Worm (Caenorhabditis elegans) whole organism, L1 larva: Measurements from ENCODE around the gene ptr-18.
A peak's percentile ranks its signal among the peaks of the same experiment; 100 is the strongest.

ENCODE experiments used
- C34B4.2 ChIP-seq: sonication (generic microtip); optimal IDR thresholded peaks from 2 replicates; lab custom pipeline; 2017; ENCODE audit warnings: mild to moderate bottlenecking, missing genetic modification characterization, missing compliant biosample characterization
- F16B12.6 ChIP-seq: fragments of 150-350 bp; optimal IDR thresholded peaks from 2 replicates; lab custom pipeline; 2014; ENCODE audit warnings: missing biosample characterization, missing genetic modification characterization
- Y116A8C.19 ChIP-seq: sonication (generic microtip); optimal IDR thresholded peaks from 2 replicates; lab custom pipeline; 2016; ENCODE audit warnings: missing compliant biosample characterization, missing genetic modification characterization, borderline replicate concordance
- alr-1 ChIP-seq: fragments of 200-800 bp; sonication (Bioruptor generic); optimal IDR thresholded peaks from 2 replicates; lab custom pipeline; 2018; ENCODE audit warnings: borderline replicate concordance, mild to moderate bottlenecking, missing genetic modification characterization, missing compliant biosample characterization
- aly-2 ChIP-seq: fragments of 150-350 bp; optimal IDR thresholded peaks from 2 replicates; lab custom pipeline; 2014; ENCODE audit warnings: missing biosample characterization, missing genetic modification characterization
- blmp-1 ChIP-seq: fragments of 150-350 bp; optimal IDR thresholded peaks from 2 replicates; lab custom pipeline; 2014; ENCODE audit warnings: missing biosample characterization, missing genetic modification characterization
- ceh-90 ChIP-seq: sonication (generic microtip); optimal IDR thresholded peaks from 2 replicates; lab custom pipeline; 2016; ENCODE audit warnings: missing genetic modification characterization, missing compliant biosample characterization
- dpl-1 ChIP-seq, 3 experiments: fragments of 150-350 bp in 2 of 3; sonication (generic microtip) in 1 of 3; optimal IDR thresholded peaks; 2 replicates each; lab custom pipeline; 2014 to 2017; ENCODE audit warnings: missing biosample characterization in 3 of 3, missing genetic modification characterization in 3 of 3, missing genetic modification reagents in 3 of 3
- dsc-1 ChIP-seq: sonication (generic microtip); optimal IDR thresholded peaks from 2 replicates; lab custom pipeline; 2016; ENCODE audit warnings: mild to moderate bottlenecking, missing genetic modification characterization, missing compliant biosample characterization
- efl-1 ChIP-seq, 4 experiments: fragments of 150-350 bp; optimal IDR thresholded peaks in 3 of 4; peaks in 1 of 4; 1 replicate in 1 of 4; 2 replicates in 3 of 4; lab custom pipeline; 2014; ENCODE audit warnings: missing biosample characterization in 2 of 4, missing genetic modification characterization in 2 of 4, missing genetic modification reagents in 2 of 4
- efl-3 ChIP-seq: fragments of 200-800 bp; sonication (Bioruptor generic); optimal IDR thresholded peaks from 2 replicates; lab custom pipeline; 2018; ENCODE audit warnings: mild to moderate bottlenecking, missing genetic modification characterization, missing compliant biosample characterization
- elt-3 ChIP-seq, 6 experiments: fragments of 150-350 bp in 1 of 6; sonication (generic microtip); optimal IDR thresholded peaks; 2 replicates each; lab custom pipeline; 2017 to 2018; ENCODE audit warnings: missing biosample characterization in 6 of 6, missing genetic modification characterization in 6 of 6, inconsistent platforms in 1 of 6
- fkh-4 ChIP-seq: sonication (generic microtip); optimal IDR thresholded peaks from 2 replicates; lab custom pipeline; 2016; ENCODE audit warnings: missing compliant biosample characterization, missing genetic modification characterization, borderline replicate concordance
- grh-1 ChIP-seq: fragments of 200-800 bp; sonication (Bioruptor generic); IDR thresholded peaks from 2 replicates; pipeline ENCODE4 v1.3.6; 2022; ENCODE audit warnings: missing genetic modification reagents, missing genetic modification characterization, missing compliant biosample characterization
- hpl-2 ChIP-seq: fragments of 150-350 bp; optimal IDR thresholded peaks from 2 replicates; lab custom pipeline; 2014; ENCODE audit warnings: missing biosample characterization, missing genetic modification reagents, missing genetic modification characterization
- isw-1 ChIP-seq: fragments of 200-800 bp; sonication (Bioruptor generic); IDR thresholded peaks from 2 replicates; pipeline ENCODE4 v1.3.6; 2022; ENCODE audit warnings: missing genetic modification characterization, missing compliant biosample characterization
- lin-13 ChIP-seq: fragments of 150-350 bp; optimal IDR thresholded peaks from 2 replicates; lab custom pipeline; 2014; ENCODE audit warnings: missing biosample characterization, missing genetic modification reagents, missing genetic modification characterization
- lin-15B ChIP-seq: fragments of 150-350 bp; sonication (generic microtip); optimal IDR thresholded peaks from 3 replicates; lab custom pipeline; 2014; ENCODE audit warnings: missing biosample characterization, missing genetic modification characterization
- lin-35 ChIP-seq, 2 experiments: fragments of 150-350 bp; optimal IDR thresholded peaks; 2 replicates each; lab custom pipeline; 2014; ENCODE audit warnings: missing biosample characterization in 2 of 2, missing genetic modification characterization in 2 of 2, missing genetic modification reagents in 2 of 2
- lin-39 ChIP-seq: fragments of 150-350 bp; optimal IDR thresholded peaks from 2 replicates; lab custom pipeline; 2014; ENCODE audit warnings: missing biosample characterization, missing genetic modification reagents, missing genetic modification characterization
- lir-3 ChIP-seq: sonication (generic microtip); optimal IDR thresholded peaks from 2 replicates; lab custom pipeline; 2016; ENCODE audit warnings: mild to moderate bottlenecking, missing genetic modification characterization, moderate library complexity, missing compliant biosample characterization; ENCODE audit not compliant: poor library complexity
- lsy-2 ChIP-seq, 2 experiments: fragments of 150-350 bp; optimal IDR thresholded peaks; 2 replicates each; lab custom pipeline; 2014; ENCODE audit warnings: missing biosample characterization in 2 of 2, missing genetic modification characterization in 2 of 2
- mdl-1 ChIP-seq, 2 experiments: fragments of 150-350 bp; optimal IDR thresholded peaks; 2 replicates each; lab custom pipeline; 2014 to 2017; ENCODE audit warnings: missing biosample characterization in 2 of 2, missing genetic modification characterization in 2 of 2, inconsistent platforms in 1 of 2
- mef-2 ChIP-seq: fragments of 150-350 bp; optimal IDR thresholded peaks from 2 replicates; lab custom pipeline; 2014; ENCODE audit warnings: missing biosample characterization, missing genetic modification characterization
- nhr-11 ChIP-seq: fragments of 150-350 bp; optimal IDR thresholded peaks from 2 replicates; lab custom pipeline; 2014; ENCODE audit warnings: missing biosample characterization, missing genetic modification characterization
- nhr-20 ChIP-seq: sonication (generic microtip); optimal IDR thresholded peaks from 2 replicates; lab custom pipeline; 2016; ENCODE audit warnings: mild to moderate bottlenecking, missing genetic modification characterization, missing compliant biosample characterization
- nhr-47 ChIP-seq: sonication (generic microtip); optimal IDR thresholded peaks from 2 replicates; lab custom pipeline; 2016; ENCODE audit warnings: mild to moderate bottlenecking, missing genetic modification characterization, moderate library complexity, missing compliant biosample characterization
- nhr-71 ChIP-seq: sonication (generic microtip); optimal IDR thresholded peaks from 2 replicates; lab custom pipeline; 2016; ENCODE audit warnings: mild to moderate bottlenecking, missing genetic modification characterization, moderate library complexity, missing compliant biosample characterization
- nhr-76 ChIP-seq: sonication (generic microtip); optimal IDR thresholded peaks from 2 replicates; lab custom pipeline; 2017; ENCODE audit warnings: missing biosample characterization, missing genetic modification characterization
- nhr-77 ChIP-seq: fragments of 150-350 bp; optimal IDR thresholded peaks from 2 replicates; lab custom pipeline; 2014; ENCODE audit warnings: missing biosample characterization, missing genetic modification characterization
- nhr-85 ChIP-seq: sonication (generic microtip); peaks from one replicate; lab custom pipeline; 2016; ENCODE audit warnings: missing genetic modification characterization, inconsistent platforms, missing compliant biosample characterization
- pag-3 ChIP-seq: sonication (generic microtip); optimal IDR thresholded peaks from 2 replicates; lab custom pipeline; 2017; ENCODE audit warnings: missing genetic modification characterization, mild to moderate bottlenecking, missing compliant biosample characterization, antibody characterized with exemption, borderline replicate concordance; ENCODE audit not compliant: insufficient read depth
- pqm-1 ChIP-seq: sonication (generic microtip); optimal IDR thresholded peaks from 3 replicates; lab custom pipeline; 2017; ENCODE audit warnings: missing biosample characterization, missing genetic modification characterization
- skn-1 ChIP-seq: fragments of 150-350 bp; optimal IDR thresholded peaks from 2 replicates; lab custom pipeline; 2014; ENCODE audit warnings: missing biosample characterization, missing genetic modification characterization
- snpc-4 ChIP-seq: fragments of 150-350 bp; optimal IDR thresholded peaks from 2 replicates; lab custom pipeline; 2014; ENCODE audit warnings: missing biosample characterization, missing genetic modification characterization
- sox-4 ChIP-seq: sonication (generic microtip); optimal IDR thresholded peaks from 2 replicates; lab custom pipeline; 2016; ENCODE audit warnings: missing genetic modification characterization, missing compliant biosample characterization
- sup-37 ChIP-seq: fragments of 200-800 bp; sonication (Bioruptor generic); optimal IDR thresholded peaks from 2 replicates; lab custom pipeline; 2018; ENCODE audit warnings: mild to moderate bottlenecking, missing genetic modification characterization, missing compliant biosample characterization
- swsn-7 ChIP-seq: sonication (generic microtip); optimal IDR thresholded peaks from 2 replicates; lab custom pipeline; 2016; ENCODE audit warnings: missing genetic modification characterization, missing compliant biosample characterization
- unc-130 ChIP-seq: fragments of 150-350 bp; optimal IDR thresholded peaks from 2 replicates; lab custom pipeline; 2017; ENCODE audit warnings: missing biosample characterization, missing genetic modification characterization, inconsistent platforms
- unc-86 ChIP-seq: sonication (generic microtip); optimal IDR thresholded peaks from 2 replicates; lab custom pipeline; 2016; ENCODE audit warnings: missing genetic modification characterization, missing compliant biosample characterization
- zag-1 ChIP-seq: fragments of 150-350 bp; optimal IDR thresholded peaks from 2 replicates; lab custom pipeline; 2014; ENCODE audit warnings: missing biosample characterization, missing genetic modification characterization
- ztf-11 ChIP-seq, 2 experiments: sonication (generic microtip); optimal IDR thresholded peaks; 2 replicates each; lab custom pipeline; 2016 to 2017; ENCODE audit warnings: missing genetic modification characterization in 2 of 2, missing biosample characterization in 1 of 2, missing compliant biosample characterization in 1 of 2

The ptr-18 gene

DNA sequence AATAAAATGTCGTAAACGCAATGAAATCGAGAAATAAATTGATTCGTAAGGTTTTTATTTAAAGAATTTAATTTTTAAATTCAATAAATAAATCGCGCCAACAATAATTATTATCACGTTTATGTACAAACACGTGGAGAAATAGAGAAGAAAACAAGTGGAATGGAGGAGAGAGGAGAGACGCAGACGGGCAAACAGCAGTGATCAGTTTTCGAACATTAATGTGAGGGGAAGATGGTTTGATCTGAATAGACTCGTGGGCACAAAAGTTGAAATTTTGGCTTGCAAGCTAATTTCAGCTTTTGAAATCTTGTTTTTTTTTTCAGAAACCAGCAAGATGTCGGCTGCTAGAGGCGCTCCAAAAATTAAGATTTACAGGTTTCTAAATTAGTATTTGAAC, 30.9 kb downstream of the ptr-18 start, which contains the start of gene hphd-1 (continued):
- TF ChIP-seq mef-2 (tag; lab: Kevin White, UChicago) (no peak), skn-1 (no peak), nhr-47 (tag; lab: Kevin White, UChicago) (peak; percentile 52), unc-86 (tag; lab: Kevin White, UChicago) (no peak), nhr-71 (tag; lab: Kevin White, UChicago) (peak; percentile 90), dpl-1 (GFP tag; optimal IDR thresholded peaks at IDR 0.05; lab: Kevin White, UChicago) (peak in 2 of 3 experiments; percentile 4 to 14), zag-1 (tag; lab: Kevin White, UChicago) (no peak), nhr-77 (tag; lab: Kevin White, UChicago) (no peak), nhr-11 (tag; lab: Kevin White, UChicago) (no peak), ztf-11 (tag; optimal IDR thresholded peaks at IDR 0.05; lab: Kevin White, UChicago) (no peak), lir-3 (tag; lab: Kevin White, UChicago) (no peak), lsy-2 (tag; optimal IDR thresholded peaks at IDR 0.05; lab: Kevin White, UChicago) (peak; percentile 12 to 47), fkh-4 (no peak), elt-3 (tag; optimal IDR thresholded peaks at IDR 0.05; lab: Kevin White, UChicago) (peak in 2 of 6 experiments; percentile 50 to 71), dsc-1 (tag; lab: Kevin White, UChicago) (peak; percentile 28), nhr-76 (tag; lab: Kevin White, UChicago) (no peak), lin-35 (GFP tag; optimal IDR thresholded peaks at IDR 0.05; lab: Kevin White, UChicago) (peak in 1 of 2 experiments; percentile 67), hpl-2 (no peak), pag-3 (no peak), lin-39 (tag; lab: Kevin White, UChicago) (no peak), efl-3 (GFP tag; lab: Kevin White, UChicago) (no peak), pqm-1 (tag; lab: Kevin White, UChicago) (no peak), sup-37 (GFP tag; lab: Kevin White, UChicago) (no peak), swsn-7 (tag; lab: Kevin White, UChicago) (peak; percentile 29), grh-1 (GFP tag; lab: Robert Waterston, UW) (peak; percentile 43; the same call in 1 of the 2 replicates), aly-2 (tag; lab: Kevin White, UChicago) (no peak), lin-13 (GFP tag; lab: Kevin White, UChicago) (no peak), C34B4.2 (tag; lab: Kevin White, UChicago) (no peak), lin-15B (tag; lab: Kevin White, UChicago) (no peak), isw-1 (no peak)

DNA sequence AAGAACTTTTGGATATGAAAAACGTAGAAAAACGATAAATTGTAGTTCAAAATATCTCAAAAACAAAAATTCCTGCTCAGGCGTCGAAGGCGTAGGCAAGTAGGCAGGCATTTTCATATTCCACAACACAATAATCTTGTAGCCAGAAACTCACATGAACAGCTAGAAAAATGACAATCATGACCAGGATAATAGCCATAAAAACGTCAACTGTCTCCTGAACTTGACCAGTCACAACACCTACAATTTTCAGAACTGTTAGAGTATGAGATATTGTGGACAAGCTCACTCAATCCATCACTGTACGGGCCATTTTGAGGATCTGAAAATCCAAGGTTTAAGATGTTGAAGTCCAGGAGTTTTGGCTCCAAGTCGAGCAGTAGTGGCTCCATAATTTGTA, 32.1 kb downstream of the ptr-18 start, which contains the start of gene Y38F1A.7:
TSS of gene Y38F1A.7 (minus strand) at position 392 of the 400 bp plus-strand sequence.
- no peak for TF ChIP-seq snpc-4
- no peak for TF ChIP-seq nhr-85 (tag; lab: Kevin White, UChicago)

DNA sequence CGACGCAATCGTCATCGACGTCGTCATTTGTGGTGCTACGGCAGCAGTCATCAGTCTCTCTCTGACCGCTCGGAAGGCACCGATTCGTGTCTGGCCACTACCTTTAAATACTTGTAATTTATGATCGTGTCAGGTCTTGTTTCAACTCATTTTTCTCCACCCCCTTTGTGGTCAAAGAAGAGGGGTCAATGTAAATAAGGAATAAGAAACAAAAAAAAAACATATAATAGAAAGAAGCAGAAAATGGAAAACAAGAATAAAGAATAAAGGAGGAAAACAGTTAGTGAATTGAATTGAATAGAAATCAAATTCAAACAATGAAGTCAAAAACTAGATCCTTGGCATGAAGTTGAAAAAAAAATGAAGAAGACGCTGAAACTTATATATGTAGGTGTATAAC, 35.4 kb downstream of the ptr-18 start, which contains the start of gene Y38F1A.8:
TSS of gene Y38F1A.8 (minus strand) at position 101 of the 400 bp plus-strand sequence.
- peak; percentile 26 for TF ChIP-seq nhr-85 (tag; lab: Kevin White, UChicago)
- no peak for TF ChIP-seq Y116A8C.19

DNA sequence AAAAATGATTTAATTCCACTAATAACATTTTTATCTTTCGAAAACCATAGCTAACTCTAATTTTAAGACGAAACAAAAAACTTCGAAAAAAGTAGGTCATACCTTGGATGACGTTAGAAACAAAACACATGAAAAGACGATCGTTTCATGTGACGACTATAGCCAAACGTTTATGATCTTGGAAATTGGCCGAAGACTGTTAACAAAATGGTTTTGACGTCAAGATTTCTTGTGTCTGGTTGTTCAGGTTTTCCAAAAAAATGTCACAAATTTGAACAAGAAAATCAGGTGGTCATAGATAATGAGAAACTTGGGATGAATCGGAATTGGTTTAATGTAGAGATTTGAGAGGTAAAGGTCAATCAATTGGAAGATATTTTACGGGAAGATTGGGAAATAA, 37.9 kb downstream of the ptr-18 start:
- TF ChIP-seq efl-1 (optimal IDR thresholded peaks at IDR 0.05; lab: Kevin White, UChicago) (no peak), efl-1 (GFP tag; optimal IDR thresholded peaks at IDR 0.05 in 1 of 2; lab: Kevin White, UChicago) (peak in 1 of 2 experiments; percentile 94), sox-4 (tag; lab: Kevin White, UChicago) (no peak), fkh-4 (no peak), nhr-85 (tag; lab: Kevin White, UChicago) (peak; percentile 66), F16B12.6 (tag; lab: Kevin White, UChicago) (no peak), alr-1 (tag; lab: Kevin White, UChicago) (no peak), mdl-1 (tag; optimal IDR thresholded peaks at IDR 0.05; lab: Kevin White, UChicago) (peak in 1 of 2 experiments; percentile 3), nhr-20 (tag; lab: Kevin White, UChicago) (peak; percentile 27), elt-3 (tag; optimal IDR thresholded peaks at IDR 0.05; lab: Kevin White, UChicago) (peak in 1 of 6 experiments; percentile 48), unc-130 (no peak), blmp-1 (peak; percentile 52), ceh-90 (tag; lab: Kevin White, UChicago) (no peak)
